Fruit fly (Drosophila melanogaster) whole organism, prepupa: ENCODE measurements around the gene Frl.
A peak's percentile ranks its signal among the peaks of the same experiment; 100 is the strongest.

Source experiments
- CG10631 ChIP-seq: fragments of 200-800 bp; sonication (Bioruptor generic); optimal IDR thresholded peaks from 2 replicates; lab custom pipeline; 2016; ENCODE audit warnings: missing biosample characterization, missing genetic modification characterization
- CG11902 ChIP-seq: fragments of 200-800 bp; sonication (Bioruptor generic); optimal IDR thresholded peaks from 3 replicates; lab custom pipeline; 2016; ENCODE audit warnings: missing biosample characterization, missing genetic modification characterization
- CG3032 ChIP-seq: fragments of 200-800 bp; optimal IDR thresholded peaks from 2 replicates; lab custom pipeline; 2019; ENCODE audit warnings: missing biosample characterization, mild to moderate bottlenecking, missing genetic modification characterization, moderate library complexity
- CG31627 ChIP-seq: fragments of 200-800 bp; sonication (Bioruptor generic); optimal IDR thresholded peaks from 3 replicates; lab custom pipeline; 2016; ENCODE audit warnings: missing biosample characterization, missing genetic modification characterization
- CG32006 ChIP-seq: fragments of 200-800 bp; sonication (Bioruptor generic); optimal IDR thresholded peaks from 3 replicates; lab custom pipeline; 2017; ENCODE audit warnings: missing biosample characterization, mild to moderate bottlenecking, missing genetic modification characterization
- CG34406 ChIP-seq: fragments of 200-800 bp; sonication (Bioruptor generic); optimal IDR thresholded peaks from 3 replicates; lab custom pipeline; 2016; ENCODE audit warnings: missing biosample characterization, missing genetic modification characterization
- CG3919 ChIP-seq: fragments of 200-800 bp; sonication (Bioruptor generic); optimal IDR thresholded peaks from 3 replicates; lab custom pipeline; 2016; ENCODE audit warnings: missing biosample characterization, missing genetic modification characterization
- CG6276 ChIP-seq: fragments of 200-800 bp; sonication (Bioruptor generic); optimal IDR thresholded peaks from 2 replicates; lab custom pipeline; 2017; ENCODE audit warnings: missing biosample characterization, mild to moderate bottlenecking, missing genetic modification characterization
- CG6792 ChIP-seq: fragments of 200-800 bp; sonication (Bioruptor generic); optimal IDR thresholded peaks from 3 replicates; lab custom pipeline; 2016; ENCODE audit warnings: missing biosample characterization, missing genetic modification characterization
- CG6808 ChIP-seq: fragments of 200-800 bp; sonication (Bioruptor generic); optimal IDR thresholded peaks from 3 replicates; lab custom pipeline; 2017; ENCODE audit warnings: missing biosample characterization, missing genetic modification characterization, mild to moderate bottlenecking, moderate library complexity, missing genetic modification reagents
- CG7368 ChIP-seq: fragments of 200-800 bp; sonication (Bioruptor generic); optimal IDR thresholded peaks from 3 replicates; lab custom pipeline; 2016; ENCODE audit warnings: missing biosample characterization, missing genetic modification characterization
- CG8119 ChIP-seq: fragments of 200-800 bp; sonication (Bioruptor generic); IDR thresholded peaks from 3 replicates; pipeline ENCODE4 v1.3.6; 2022; ENCODE audit warnings: missing biosample characterization, missing genetic modification characterization
- CG8632 ChIP-seq: fragments of 200-800 bp; sonication (Bioruptor generic); optimal IDR thresholded peaks from 3 replicates; lab custom pipeline; 2016; ENCODE audit warnings: missing biosample characterization, missing genetic modification characterization
- Eip75B ChIP-seq: fragments of 200-800 bp; sonication (Bioruptor generic); optimal IDR thresholded peaks from 3 replicates; lab custom pipeline; 2016; ENCODE audit warnings: missing biosample characterization, missing genetic modification characterization
- Eip78C ChIP-seq: fragments of 200-800 bp; sonication (Bioruptor generic); peaks from one replicate; lab custom pipeline; 2016; ENCODE audit warnings: missing biosample characterization, missing genetic modification characterization
- Ets21C ChIP-seq: fragments of 200-800 bp; sonication (Bioruptor generic); optimal IDR thresholded peaks from 3 replicates; lab custom pipeline; 2016; ENCODE audit warnings: missing biosample characterization, missing genetic modification characterization
- Gug ChIP-seq: fragments of 200-800 bp; sonication (Bioruptor generic); IDR thresholded peaks from 2 replicates; pipeline ENCODE4 v1.3.6; 2022; ENCODE audit warnings: missing biosample characterization, missing genetic modification characterization
- Hr38 ChIP-seq: sonication (Bioruptor generic); optimal IDR thresholded peaks from 2 replicates; lab custom pipeline; 2016; ENCODE audit warnings: missing biosample characterization, missing genetic modification characterization
- Hr39 ChIP-seq: fragments of 200-800 bp; sonication (Bioruptor generic); optimal IDR thresholded peaks from 2 replicates; lab custom pipeline; 2016; ENCODE audit warnings: missing biosample characterization, missing genetic modification characterization
- Hr4 ChIP-seq: fragments of 200-800 bp; sonication (Bioruptor generic); optimal IDR thresholded peaks from 3 replicates; lab custom pipeline; 2016; ENCODE audit warnings: missing biosample characterization, missing genetic modification characterization
- Lpt ChIP-seq: fragments of 200-800 bp; sonication (Bioruptor generic); optimal IDR thresholded peaks from 3 replicates; lab custom pipeline; 2016; ENCODE audit warnings: missing biosample characterization, missing genetic modification characterization
- Met ChIP-seq: fragments of 200-800 bp; sonication (Bioruptor generic); optimal IDR thresholded peaks from 3 replicates; lab custom pipeline; 2016; ENCODE audit warnings: missing biosample characterization, missing genetic modification characterization
- OdsH ChIP-seq: fragments of 200-800 bp; sonication (Bioruptor generic); optimal IDR thresholded peaks from 3 replicates; lab custom pipeline; 2016; ENCODE audit warnings: missing biosample characterization, missing genetic modification characterization
- Sox14 ChIP-seq: fragments of 200-800 bp; sonication (Bioruptor generic); optimal IDR thresholded peaks from 3 replicates; lab custom pipeline; 2016; ENCODE audit warnings: missing biosample characterization, missing genetic modification characterization
- Sox15 ChIP-seq: fragments of 200-800 bp; sonication (Bioruptor generic); optimal IDR thresholded peaks from 3 replicates; lab custom pipeline; 2016; ENCODE audit warnings: missing biosample characterization, missing genetic modification characterization
- achi ChIP-seq: fragments of 200-800 bp; sonication (Bioruptor generic); optimal IDR thresholded peaks from 3 replicates; lab custom pipeline; 2016; ENCODE audit warnings: missing biosample characterization, missing genetic modification characterization
- acj6 ChIP-seq: fragments of 200-800 bp; sonication (Bioruptor generic); optimal IDR thresholded peaks from 3 replicates; lab custom pipeline; 2016; ENCODE audit warnings: missing biosample characterization, missing genetic modification characterization
- cyc ChIP-seq: fragments of 200-800 bp; sonication (Bioruptor generic); optimal IDR thresholded peaks from 3 replicates; lab custom pipeline; 2016; ENCODE audit warnings: missing biosample characterization, missing genetic modification characterization
- dac ChIP-seq: fragments of 200-800 bp; sonication (Bioruptor generic); optimal IDR thresholded peaks from 2 replicates; lab custom pipeline; 2017; ENCODE audit warnings: missing biosample characterization, mild to moderate bottlenecking, missing genetic modification characterization
- dsx ChIP-seq: fragments of 200-800 bp; optimal IDR thresholded peaks from 3 replicates; lab custom pipeline; 2019; ENCODE audit warnings: missing biosample characterization, mild to moderate bottlenecking, missing genetic modification characterization, moderate library complexity; ENCODE audit not compliant: poor library complexity, severe bottlenecking
- eg ChIP-seq: fragments of 200-800 bp; sonication (Bioruptor generic); IDR thresholded peaks from 3 replicates; pipeline ENCODE4 v1.3.6; 2022; ENCODE audit warnings: missing biosample characterization, missing genetic modification characterization
- esn ChIP-seq: fragments of 200-800 bp; sonication (Bioruptor generic); optimal IDR thresholded peaks from 2 replicates; lab custom pipeline; 2016; ENCODE audit warnings: missing biosample characterization, mild to moderate bottlenecking, missing genetic modification characterization, moderate library complexity
- fd59A ChIP-seq: fragments of 200-800 bp; sonication (Bioruptor generic); optimal IDR thresholded peaks from 2 replicates; lab custom pipeline; 2017; ENCODE audit warnings: missing biosample characterization, mild to moderate bottlenecking, missing genetic modification characterization, missing genetic modification reagents
- fd85E ChIP-seq: fragments of 200-800 bp; sonication (Bioruptor generic); optimal IDR thresholded peaks from 3 replicates; lab custom pipeline; 2016; ENCODE audit warnings: missing biosample characterization, missing genetic modification characterization
- fkh ChIP-seq: fragments of 200-800 bp; sonication (Bioruptor generic); optimal IDR thresholded peaks from 3 replicates; lab custom pipeline; 2017; ENCODE audit warnings: missing biosample characterization, mild to moderate bottlenecking, missing genetic modification characterization, moderate library complexity
- lz ChIP-seq: fragments of 200-800 bp; sonication (Bioruptor generic); optimal IDR thresholded peaks from 3 replicates; lab custom pipeline; 2016; ENCODE audit warnings: missing biosample characterization, missing genetic modification characterization
- net ChIP-seq: fragments of 200-800 bp; sonication (Bioruptor generic); optimal IDR thresholded peaks from 3 replicates; lab custom pipeline; 2016; ENCODE audit warnings: missing biosample characterization, missing genetic modification characterization
- pdm3 ChIP-seq: fragments of 200-800 bp; sonication (Bioruptor generic); optimal IDR thresholded peaks from 3 replicates; lab custom pipeline; 2016; ENCODE audit warnings: missing biosample characterization, missing genetic modification characterization
- salr ChIP-seq, 2 experiments: fragments of 200-800 bp; sonication (Bioruptor generic); optimal IDR thresholded peaks; 3 replicates each; lab custom pipeline; 2016 to 2018; ENCODE audit warnings: missing biosample characterization in 2 of 2, missing genetic modification characterization in 2 of 2, mild to moderate bottlenecking in 1 of 2
- spab ChIP-seq: fragments of 200-800 bp; sonication (Bioruptor generic); optimal IDR thresholded peaks from 2 replicates; lab custom pipeline; 2017; ENCODE audit warnings: missing biosample characterization, mild to moderate bottlenecking, missing genetic modification characterization, missing genetic modification reagents
- topi ChIP-seq: fragments of 200-800 bp; sonication (Bioruptor generic); optimal IDR thresholded peaks from 3 replicates; lab custom pipeline; 2016; ENCODE audit warnings: missing biosample characterization, missing genetic modification characterization
- vri ChIP-seq: fragments of 200-800 bp; sonication (Bioruptor generic); optimal IDR thresholded peaks from 3 replicates; lab custom pipeline; 2016; ENCODE audit warnings: missing biosample characterization, mild to moderate bottlenecking, missing genetic modification characterization

Gene Frl

dm6 chr3L:14108068-14108520, 55.1 kb downstream of the Frl start, which contains the start of gene Sox21a:
Gene Sox21a (minus strand): TSS chr3L:14108118.
- TF ChIP-seq Hr38 (GFP tag; lab: Kevin White, UChicago) (no peak), fd59A (GFP tag; lab: Kevin White, UChicago) (no peak), dac (GFP tag; lab: Kevin White, UChicago) (no peak), pdm3 (GFP tag; lab: Kevin White, UChicago) (no peak), CG7368 (GFP tag; lab: Kevin White, UChicago) (no peak), CG11902 (GFP tag; lab: Kevin White, UChicago) (no peak), fd85E (no peak), esn (GFP tag; lab: Kevin White, UChicago) (no peak), CG8632 (GFP tag; lab: Kevin White, UChicago) (no peak), salr (GFP tag; optimal IDR thresholded peaks at IDR 0.05; lab: Kevin White, UChicago) (no peak), CG3032 (tag; lab: Kevin White, UChicago) (no peak), net (GFP tag; lab: Kevin White, UChicago) (no peak), dsx (GFP tag; lab: Kevin White, UChicago) (no peak), CG8119 (GFP tag; lab: Robert Waterston, UW) (no peak), Eip78C (GFP tag; lab: Kevin White, UChicago) (no peak), Ets21C (GFP tag; lab: Kevin White, UChicago) (no peak)

dm6 chr3L:14109831-14110230, 56.8 kb downstream of the Frl start:
- TF ChIP-seq CG7368 (GFP tag; lab: Kevin White, UChicago) (peak; percentile 50), Eip78C (GFP tag; lab: Kevin White, UChicago) (no peak)

dm6 chr3L:14111411-14111810, 58.4 kb downstream of the Frl start:
- TF ChIP-seq eg (GFP tag; lab: Robert Waterston, UW): no peak; the same call in 2 of the 3 replicates
- peak; percentile 29 for TF ChIP-seq CG6792 (GFP tag; lab: Kevin White, UChicago)
- TF ChIP-seq Gug (GFP tag; lab: Robert Waterston, UW): no peak
- peak; percentile 58 for TF ChIP-seq topi (GFP tag; lab: Kevin White, UChicago)
- peak; percentile 73 for TF ChIP-seq Eip78C (GFP tag; lab: Kevin White, UChicago)
- TF ChIP-seq CG32006: no peak
- peak; percentile 56 for TF ChIP-seq esn (GFP tag; lab: Kevin White, UChicago)
- peak; percentile 45 for TF ChIP-seq Met
- peak; percentile 87 for TF ChIP-seq CG31627 (GFP tag; lab: Kevin White, UChicago)
- peak; percentile 60 for TF ChIP-seq CG3919 (GFP tag; lab: Kevin White, UChicago)
- peak; percentile 35 for TF ChIP-seq Hr4 (GFP tag; lab: Kevin White, UChicago)
- no peak for TF ChIP-seq CG34406 (GFP tag; lab: Kevin White, UChicago)
- no peak for TF ChIP-seq vri (GFP tag; lab: Kevin White, UChicago)
- peak; percentile 32 for TF ChIP-seq CG10631 (GFP tag; lab: Kevin White, UChicago)
- TF ChIP-seq lz (GFP tag; lab: Kevin White, UChicago): peak; percentile 76
- TF ChIP-seq CG3032 (tag; lab: Kevin White, UChicago): peak; percentile 12
- TF ChIP-seq fkh: peak; percentile 4
- peak; percentile 88 for TF ChIP-seq Hr39 (GFP tag; lab: Kevin White, UChicago)
- peak; percentile 56 for TF ChIP-seq acj6 (GFP tag; lab: Kevin White, UChicago)
- TF ChIP-seq Sox15 (GFP tag; lab: Kevin White, UChicago): peak; percentile 46
- peak; percentile 45 for TF ChIP-seq CG11902 (GFP tag; lab: Kevin White, UChicago)
- no peak for TF ChIP-seq spab (GFP tag; lab: Kevin White, UChicago)
- no peak for TF ChIP-seq Lpt (GFP tag; lab: Kevin White, UChicago)
- peak; percentile 44 for TF ChIP-seq OdsH (GFP tag; lab: Kevin White, UChicago)
- peak; percentile 80 for TF ChIP-seq cyc (GFP tag; lab: Kevin White, UChicago)
- no peak for TF ChIP-seq CG6808 (GFP tag; lab: Kevin White, UChicago)
- peak; percentile 59 for TF ChIP-seq Sox14
- no peak for TF ChIP-seq fd59A (GFP tag; lab: Kevin White, UChicago)
- TF ChIP-seq dsx (GFP tag; lab: Kevin White, UChicago): no peak
- no peak for TF ChIP-seq CG6276
- TF ChIP-seq achi (GFP tag; lab: Kevin White, UChicago): no peak
- peak; percentile 55 for TF ChIP-seq pdm3 (GFP tag; lab: Kevin White, UChicago)
- peak in 1 of 2 experiments; percentile 43 for TF ChIP-seq salr (GFP tag; optimal IDR thresholded peaks at IDR 0.05; lab: Kevin White, UChicago)
- TF ChIP-seq Ets21C (GFP tag; lab: Kevin White, UChicago): peak; percentile 50
- no peak for TF ChIP-seq Eip75B
- TF ChIP-seq, all 60 proteins: peak for 22
